Worm (Caenorhabditis elegans) whole organism, L3 larva: ENCODE measurements around the gene lgc-16.

Experiments
- ZK546.5 ChIP-seq: sonication (generic microtip); optimal IDR thresholded peaks from 2 replicates; lab custom pipeline; 2017; ENCODE audit warnings: missing biosample characterization, missing genetic modification characterization
- aly-2 ChIP-seq: fragments of 150-350 bp; optimal IDR thresholded peaks from 2 replicates; lab custom pipeline; 2014; ENCODE audit warnings: missing biosample characterization, missing genetic modification characterization
- ama-1 ChIP-seq: fragments of 150-350 bp; optimal IDR thresholded peaks from 2 replicates; lab custom pipeline; 2018
- ceh-16 ChIP-seq: sonication (generic microtip); optimal IDR thresholded peaks from 2 replicates; lab custom pipeline; 2017; ENCODE audit warnings: missing biosample characterization, missing genetic modification characterization
- ceh-28 ChIP-seq: fragments of 150-350 bp; optimal IDR thresholded peaks from 2 replicates; lab custom pipeline; 2014; ENCODE audit warnings: missing biosample characterization, missing genetic modification reagents, missing genetic modification characterization
- ceh-9 ChIP-seq: sonication (generic microtip); optimal IDR thresholded peaks from 2 replicates; lab custom pipeline; 2018; ENCODE audit warnings: missing biosample characterization, missing genetic modification characterization
- egl-27 ChIP-seq: sonication (generic microtip); optimal IDR thresholded peaks from 4 replicates; lab custom pipeline; 2017; ENCODE audit warnings: missing biosample characterization, missing genetic modification reagents, missing genetic modification characterization
- egl-5 ChIP-seq: fragments of 150-350 bp; optimal IDR thresholded peaks from 2 replicates; lab custom pipeline; 2017; ENCODE audit warnings: missing biosample characterization, missing genetic modification reagents, missing genetic modification characterization, inconsistent platforms
- elt-1 ChIP-seq: fragments of 150-350 bp; optimal IDR thresholded peaks from 2 replicates; lab custom pipeline; 2014; ENCODE audit warnings: missing biosample characterization, missing genetic modification characterization
- elt-3 ChIP-seq, 3 experiments: fragments of 150-350 bp in 1 of 3; sonication (generic microtip) in 2 of 3; optimal IDR thresholded peaks; 2 replicates in 2 of 3; 4 replicates in 1 of 3; lab custom pipeline; 2014 to 2017; ENCODE audit warnings: missing biosample characterization in 3 of 3, missing genetic modification characterization in 3 of 3
- eor-1 ChIP-seq, 2 experiments: fragments of 150-350 bp; optimal IDR thresholded peaks; 2 replicates each; lab custom pipeline; 2014 to 2018; ENCODE audit warnings: missing biosample characterization in 2 of 2, missing genetic modification characterization in 2 of 2
- fkh-10 ChIP-seq: sonication (generic microtip); optimal IDR thresholded peaks from 2 replicates; lab custom pipeline; 2017; ENCODE audit warnings: missing biosample characterization, missing genetic modification reagents, missing genetic modification characterization
- fkh-2 ChIP-seq: fragments of 150-350 bp; optimal IDR thresholded peaks from 2 replicates; lab custom pipeline; 2014; ENCODE audit warnings: missing biosample characterization, missing genetic modification reagents, missing genetic modification characterization
- fos-1 ChIP-seq: fragments of 150-350 bp; optimal IDR thresholded peaks from 2 replicates; lab custom pipeline; 2014; ENCODE audit warnings: missing biosample characterization, missing genetic modification characterization
- hmg-11 ChIP-seq: sonication (generic microtip); optimal IDR thresholded peaks from 2 replicates; lab custom pipeline; 2016; ENCODE audit warnings: missing genetic modification characterization, missing compliant biosample characterization
- jun-1 ChIP-seq: fragments of 150-350 bp; optimal IDR thresholded peaks from 2 replicates; lab custom pipeline; 2014; ENCODE audit warnings: missing biosample characterization, missing genetic modification reagents, missing genetic modification characterization
- lin-15B ChIP-seq: fragments of 150-350 bp; optimal IDR thresholded peaks from 2 replicates; lab custom pipeline; 2014; ENCODE audit warnings: missing biosample characterization, missing genetic modification characterization
- lsy-12 ChIP-seq: sonication (generic microtip); optimal IDR thresholded peaks from 2 replicates; lab custom pipeline; 2016; ENCODE audit warnings: mild to moderate bottlenecking, missing genetic modification characterization, missing compliant biosample characterization
- mdl-1 ChIP-seq: fragments of 150-350 bp; optimal IDR thresholded peaks from 2 replicates; lab custom pipeline; 2014; ENCODE audit warnings: missing biosample characterization, missing genetic modification characterization
- mml-1 ChIP-seq: fragments of 150-350 bp; sonication (generic microtip); optimal IDR thresholded peaks from 3 replicates; lab custom pipeline; 2014; ENCODE audit warnings: missing biosample characterization, missing genetic modification characterization
- nfya-1 ChIP-seq: sonication (generic microtip); optimal IDR thresholded peaks from 2 replicates; lab custom pipeline; 2017; ENCODE audit warnings: missing genetic modification characterization, mild to moderate bottlenecking, missing compliant biosample characterization, antibody characterized with exemption, moderate library complexity; ENCODE audit not compliant: insufficient read depth
- nhr-12 ChIP-seq: fragments of 150-350 bp; optimal IDR thresholded peaks from 2 replicates; lab custom pipeline; 2014; ENCODE audit warnings: missing biosample characterization, missing genetic modification characterization
- nhr-237 ChIP-seq: fragments of 150-350 bp; optimal IDR thresholded peaks from 2 replicates; lab custom pipeline; 2014; ENCODE audit warnings: missing biosample characterization, missing genetic modification characterization
- nhr-28 ChIP-seq: fragments of 150-350 bp; optimal IDR thresholded peaks from 2 replicates; lab custom pipeline; 2014; ENCODE audit warnings: missing biosample characterization, missing genetic modification characterization
- nhr-43 ChIP-seq: sonication (generic microtip); optimal IDR thresholded peaks from 2 replicates; lab custom pipeline; 2016; ENCODE audit warnings: mild to moderate bottlenecking, missing genetic modification characterization, missing compliant biosample characterization; ENCODE audit not compliant: poor library complexity, severe bottlenecking
- nhr-76 ChIP-seq: fragments of 150-350 bp; sonication (generic microtip); optimal IDR thresholded peaks from 5 replicates; lab custom pipeline; 2014; ENCODE audit warnings: missing biosample characterization, missing genetic modification characterization
- pqm-1 ChIP-seq: fragments of 150-350 bp; optimal IDR thresholded peaks from 2 replicates; lab custom pipeline; 2017; ENCODE audit warnings: missing biosample characterization, missing genetic modification characterization, inconsistent platforms
- sea-2 ChIP-seq: fragments of 150-350 bp; sonication (generic microtip); optimal IDR thresholded peaks from 4 replicates; lab custom pipeline; 2014; ENCODE audit warnings: missing biosample characterization, missing genetic modification reagents, missing genetic modification characterization
- snpc-4 ChIP-seq: fragments of 150-350 bp; optimal IDR thresholded peaks from 2 replicates; lab custom pipeline; 2014; ENCODE audit warnings: missing biosample characterization, missing genetic modification characterization
- unc-39 ChIP-seq: sonication (generic microtip); optimal IDR thresholded peaks from 4 replicates; lab custom pipeline; 2017; ENCODE audit warnings: missing biosample characterization, missing genetic modification characterization
- unc-62 ChIP-seq: fragments of 150-350 bp; sonication (generic microtip); optimal IDR thresholded peaks from 4 replicates; lab custom pipeline; 2014; ENCODE audit warnings: missing biosample characterization, missing genetic modification reagents, missing genetic modification characterization
- zag-1 ChIP-seq: fragments of 150-350 bp; optimal IDR thresholded peaks from 2 replicates; lab custom pipeline; 2014; ENCODE audit warnings: missing biosample characterization, missing genetic modification characterization

The lgc-16 gene

DNA sequence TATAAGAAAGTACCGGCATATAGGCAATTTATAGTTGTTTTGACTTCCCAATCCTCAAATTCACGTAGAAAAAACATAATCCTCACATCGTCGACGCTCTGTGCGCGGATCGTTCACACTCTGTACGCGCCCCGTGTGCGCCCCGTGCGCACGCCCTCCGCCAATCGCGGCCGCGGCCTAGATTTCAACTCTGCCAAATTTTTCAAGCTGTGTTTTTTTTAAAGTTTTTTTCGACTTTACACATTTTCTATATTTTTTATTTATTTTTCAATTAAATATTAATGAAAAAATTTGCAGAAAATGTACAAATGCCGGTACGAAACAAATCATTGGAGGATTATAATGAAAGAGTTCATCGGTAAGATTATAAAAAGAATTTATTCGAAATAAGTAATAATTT, 4.7 kb downstream of the lgc-16 start, which contains the start of gene T01H10.11:
T01H10.11 (plus strand) TSS at position 301 of the 400 bp plus-strand sequence.
- TF ChIP-seq snpc-4 (tag; lab: Kevin White, UChicago) (no peak), elt-3 (tag; optimal IDR thresholded peaks at IDR 0.05; lab: Kevin White, UChicago) (no peak), lin-15B (no peak), aly-2 (tag; lab: Kevin White, UChicago) (no peak), sea-2 (GFP tag; lab: Kevin White, UChicago) (no peak), nhr-76 (tag; lab: Kevin White, UChicago) (no peak), fos-1 (tag; lab: Kevin White, UChicago) (no peak), nhr-43 (tag; lab: Kevin White, UChicago) (no peak), mml-1 (tag; lab: Kevin White, UChicago) (no peak), ZK546.5 (tag; lab: Kevin White, UChicago) (no peak), fkh-2 (tag; lab: Kevin White, UChicago) (no peak), ceh-9 (no peak), jun-1 (tag; lab: Kevin White, UChicago) (no peak)

DNA sequence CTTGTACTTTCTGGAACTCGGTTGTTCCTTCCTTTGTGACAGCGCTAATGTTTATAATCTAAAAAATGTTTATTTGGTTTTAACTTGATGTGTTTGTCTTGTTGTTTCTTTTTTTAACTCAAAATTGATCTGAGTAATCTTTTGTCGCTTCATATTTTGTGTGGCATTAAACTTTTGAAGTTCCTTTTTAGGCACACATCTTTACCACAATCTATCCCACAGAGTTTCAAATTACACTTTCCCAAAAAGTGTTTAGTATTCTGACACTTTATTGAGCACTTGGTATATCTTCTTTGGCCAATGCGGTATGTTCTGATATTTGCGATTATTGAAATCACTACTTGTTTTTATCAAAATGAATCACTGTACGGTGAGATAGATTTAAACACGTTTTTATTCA, 6.9 kb downstream of the lgc-16 start, which contains the start of gene lgc-18:
lgc-18 (plus strand) TSS at position 301 of the 400 bp plus-strand sequence.
- TF ChIP-seq nhr-76 (tag; lab: Kevin White, UChicago) (no peak), ZK546.5 (tag; lab: Kevin White, UChicago) (no peak), aly-2 (tag; lab: Kevin White, UChicago) (no peak), ceh-16 (tag; lab: Kevin White, UChicago) (no peak), ceh-9 (no peak), zag-1 (no peak), unc-62 (GFP tag; lab: Kevin White, UChicago) (no peak), fos-1 (tag; lab: Kevin White, UChicago) (no peak), nhr-43 (tag; lab: Kevin White, UChicago) (no peak)
- TF ChIP-seq, all 47 proteins: peak for 0

DNA sequence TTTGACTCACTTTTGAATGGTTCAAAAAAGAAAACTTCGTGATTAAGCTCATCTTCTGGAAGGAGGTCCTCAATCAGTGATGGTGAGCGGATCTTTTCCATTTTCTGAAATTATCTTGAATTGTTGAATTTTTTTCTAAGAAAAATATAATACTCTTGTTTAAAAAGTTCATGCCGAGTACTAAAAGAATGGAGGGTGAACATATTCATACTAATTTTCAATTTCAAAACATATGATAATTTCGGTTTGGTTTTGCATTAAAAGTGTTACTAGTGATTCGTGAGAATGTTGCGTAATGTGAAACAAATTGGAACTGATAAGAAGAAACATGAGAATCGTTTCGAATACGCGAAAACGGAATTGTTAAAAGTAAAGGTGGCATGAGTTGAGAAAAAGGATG, 22.6 kb downstream of the lgc-16 start, which contains the start of gene lyst-1:
lyst-1 (minus strand) TSS at position 101 of the 400 bp plus-strand sequence.
- TF ChIP-seq mdl-1 (tag; lab: Kevin White, UChicago) (no peak), ceh-28 (tag; lab: Kevin White, UChicago) (no peak), ceh-16 (tag; lab: Kevin White, UChicago) (no peak), hmg-11 (no peak), fos-1 (tag; lab: Kevin White, UChicago) (no peak), ama-1 (lab: Kevin White, UChicago) (no peak), nfya-1 (tag; lab: Kevin White, UChicago) (no peak), pqm-1 (tag; lab: Kevin White, UChicago) (no peak), nhr-76 (tag; lab: Kevin White, UChicago) (no peak), egl-5 (tag; lab: Kevin White, UChicago) (no peak), zag-1 (no peak), lsy-12 (tag; lab: Kevin White, UChicago) (no peak)
- TF ChIP-seq, all 47 proteins: peak for 0

DNA sequence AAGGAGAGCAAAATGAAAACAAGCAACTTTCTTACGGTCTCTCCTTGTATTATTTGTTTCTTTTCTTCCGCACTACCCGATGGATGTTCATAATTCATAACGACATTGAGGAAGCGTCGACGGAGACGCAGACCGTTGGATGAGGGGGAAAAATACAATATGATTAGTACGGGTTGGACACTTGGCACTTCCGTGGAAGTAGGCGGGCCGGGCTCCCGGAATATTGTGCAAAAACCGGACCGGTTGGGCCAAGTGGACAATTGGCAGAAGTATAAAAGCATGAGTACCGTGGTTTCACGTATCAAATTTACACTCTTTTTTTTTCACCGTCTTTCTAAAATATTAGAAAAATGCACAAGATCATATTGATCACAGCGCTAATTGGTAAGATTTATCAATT, 24.1 kb downstream of the lgc-16 start, which contains the start of gene M153.3:
M153.3 (plus strand) TSS at position 301 of the 400 bp plus-strand sequence.
- TF ChIP-seq nhr-237 (tag; lab: Kevin White, UChicago) (no peak), nfya-1 (tag; lab: Kevin White, UChicago) (no peak), ceh-9 (no peak), egl-27 (tag; lab: Kevin White, UChicago) (no peak), nhr-28 (no peak), eor-1 (tag; optimal IDR thresholded peaks at IDR 0.05; lab: Kevin White, UChicago) (no peak), fkh-10 (GFP tag; lab: Kevin White, UChicago) (no peak), unc-39 (tag; lab: Kevin White, UChicago) (no peak), elt-1 (tag; lab: Kevin White, UChicago) (no peak)

DNA sequence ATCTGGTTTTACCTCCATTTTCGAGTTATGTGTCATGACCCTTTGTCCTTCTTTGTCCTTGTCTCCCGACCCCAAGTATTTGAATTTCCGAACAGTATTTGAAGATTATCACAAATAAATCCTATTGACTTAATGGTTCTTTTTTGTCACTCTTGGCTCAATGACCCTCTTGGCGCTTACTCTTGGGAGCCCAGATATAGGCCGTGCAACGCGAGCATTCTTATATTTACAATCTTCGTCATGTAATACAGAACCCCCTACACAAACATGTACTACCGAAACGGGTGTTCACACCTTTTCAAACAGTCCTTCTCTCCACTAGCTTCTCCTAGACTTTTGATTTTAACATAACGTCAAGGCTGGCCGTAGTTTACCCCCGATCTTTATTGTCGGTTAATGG, 25.3 kb downstream of the lgc-16 start, which contains the start of gene M153.5:
M153.5 (plus strand) TSS at position 301 of the 400 bp plus-strand sequence.
- no peak for TF ChIP-seq nhr-12 (tag; lab: Kevin White, UChicago)
- TF ChIP-seq fos-1 (tag; lab: Kevin White, UChicago) = no peak
- TF ChIP-seq nhr-237 (tag; lab: Kevin White, UChicago) = no peak
- no peak for TF ChIP-seq egl-27 (tag; lab: Kevin White, UChicago)
